Fruit fly (Drosophila melanogaster): ENCODE measurements around the gene Pfdn5.

Pfdn5 gene

DNA sequence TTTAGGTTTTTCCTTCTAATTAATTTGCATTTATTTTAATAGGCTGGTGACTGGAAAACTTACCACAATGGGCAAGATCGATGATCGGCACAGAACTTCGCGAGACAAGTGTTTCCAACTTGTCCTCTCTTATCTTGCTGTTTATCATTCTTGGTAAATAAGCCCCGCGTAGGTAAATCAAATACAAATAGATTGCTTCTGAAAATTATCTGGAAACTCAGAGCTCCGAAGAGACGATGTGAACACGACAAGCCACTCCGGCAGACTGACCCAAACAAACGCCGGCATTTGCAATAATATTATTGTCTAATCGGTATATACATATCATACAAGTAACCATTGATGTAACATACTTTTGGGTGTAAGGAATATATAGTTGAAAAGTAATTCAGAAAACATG, 43.5 kb downstream of the Pfdn5 start, which contains the start of gene CG33099 (continued):
- TF ChIP-seq bsh (GFP tag; optimal IDR thresholded peaks at IDR 0.05) (peak in 1 of 2 experiments; percentile 29), CG7357 (GFP tag; IDR thresholded peaks at IDR 0.05) (no peak), CG1792 (GFP tag; optimal IDR thresholded peaks at IDR 0.05) (peak; percentile 30), Ravus (GFP tag; IDR thresholded peaks at IDR 0.05) (no peak), CG15514 (GFP tag; optimal IDR thresholded peaks at IDR 0.05) (peak; percentile 83), Dip3 (GFP tag; optimal IDR thresholded peaks at IDR 0.05) (no peak), CG10321 (GFP tag; IDR thresholded peaks at IDR 0.05) (no peak), wor (GFP tag; IDR thresholded peaks at IDR 0.05) (no peak), Mad (GFP tag; optimal IDR thresholded peaks at IDR 0.05) (peak; percentile 31), fd102C (GFP tag; optimal IDR thresholded peaks at IDR 0.05) (peak; percentile 67), pfk (GFP tag; optimal IDR thresholded peaks at IDR 0.05) (peak; percentile 25), ac (GFP tag; optimal IDR thresholded peaks at IDR 0.05) (peak; percentile 13), slou (GFP tag; optimal IDR thresholded peaks at IDR 0.05) (no peak), CG18619 (GFP tag; optimal IDR thresholded peaks at IDR 0.05) (peak; percentile 21), CG10654 (GFP tag; optimal IDR thresholded peaks at IDR 0.05) (no peak), Adf1 (GFP tag; IDR thresholded peaks at IDR 0.05) (peak; percentile 35; the same call in 1 of the 2 replicates), stc (GFP tag; IDR thresholded peaks at IDR 0.05) (peak; percentile 46; the same call in 1 of the 2 replicates), az2 (GFP tag; optimal IDR thresholded peaks at IDR 0.05) (no peak), row (GFP tag; IDR thresholded peaks at IDR 0.05) (no peak), dpn (GFP tag; optimal IDR thresholded peaks at IDR 0.05) (no peak), NfI (GFP tag; optimal IDR thresholded peaks at IDR 0.05) (no peak), CG8765 (GFP tag; IDR thresholded peaks at IDR 0.05) (no peak), CG9727 (GFP tag; optimal IDR thresholded peaks at IDR 0.05) (peak; percentile 60), CG4424 (GFP tag; optimal IDR thresholded peaks at IDR 0.05) (no peak), Ptx1 (GFP tag; IDR thresholded peaks at IDR 0.05) (no peak), jing (GFP tag; optimal IDR thresholded peaks at IDR 0.05) (no peak), CG6813 (GFP tag; optimal IDR thresholded peaks at IDR 0.05) (peak; percentile 65), CG16813 (GFP tag; IDR thresholded peaks at IDR 0.05; ENCODE audit: partially characterized antibody) (no peak), CG42726 (GFP tag; IDR thresholded peaks at IDR 0.05; ENCODE audit: partially characterized antibody) (peak; percentile 47; the same call in 1 of the 2 replicates), Opbp (GFP tag; IDR thresholded peaks at IDR 0.05; ENCODE audit: partially characterized antibody) (no peak), Rx (GFP tag; IDR thresholded peaks at IDR 0.05) (no peak), oc (tag; optimal IDR thresholded peaks at IDR 0.05) (no peak), bowl (GFP tag; IDR thresholded peaks at IDR 0.05) (0 out of 2 replicates have a peak, but pooled peaks have one; percentile 20), CG10565 (GFP tag; optimal IDR thresholded peaks at IDR 0.05) (no peak), CG30020 (tag; optimal IDR thresholded peaks at IDR 0.05) (no peak), ash1 (GFP tag; optimal IDR thresholded peaks at IDR 0.05) (peak; percentile 9), Dip2 (GFP tag; IDR thresholded peaks at IDR 0.05) (no peak), lov (optimal IDR thresholded peaks at IDR 0.05) (no peak), lov (GFP tag; IDR thresholded peaks at IDR 0.05) (no peak), CG13424 (tag; optimal IDR thresholded peaks at IDR 0.05) (peak; percentile 38), hkb (optimal IDR thresholded peaks at IDR 0.05) (no peak), hkb (GFP tag; IDR thresholded peaks at IDR 0.05) (peak; percentile 62; the same call in 1 of the 2 replicates), eyg (GFP tag; optimal IDR thresholded peaks at IDR 0.05) (no peak), CG12942 (GFP tag; optimal IDR thresholded peaks at IDR 0.05) (no peak), CG4730 (GFP tag; IDR thresholded peaks at IDR 0.05) (no peak), prd (optimal IDR thresholded peaks at IDR 0.05) (no peak), prd (GFP tag; IDR thresholded peaks at IDR 0.05) (peak; percentile 22; the same call in 1 of the 3 replicates), nmo (GFP tag; optimal IDR thresholded peaks at IDR 0.05) (no peak), CG18764 (GFP tag; optimal IDR thresholded peaks at IDR 0.05) (no peak), mirr (GFP tag; optimal IDR thresholded peaks at IDR 0.05) (peak; percentile 79), CG3407 (GFP tag; optimal IDR thresholded peaks at IDR 0.05) (peak; percentile 45), bab2 (GFP tag; optimal IDR thresholded peaks at IDR 0.05) (peak; percentile 24)

Data from whole organism, embryonic.